Fruit fly (Drosophila melanogaster): ENCODE measurements around the gene GAPcenA.

GAPcenA gene

dm6 chr3L:8363266-8363665, 16.9 kb downstream of the GAPcenA start:
- no peak for TF ChIP-seq Mnt (GFP tag; optimal IDR thresholded peaks at IDR 0.05)

- no peak for TF ChIP-seq cnc (optimal IDR thresholded peaks at IDR 0.05)
- TF ChIP-seq CG12768 (GFP tag; optimal IDR thresholded peaks at IDR 0.05): no peak
- no peak for TF ChIP-seq ovo (GFP tag; optimal IDR thresholded peaks at IDR 0.05)
- no peak for TF ChIP-seq tj (GFP tag; optimal IDR thresholded peaks at IDR 0.05)
- TF ChIP-seq pad (GFP tag; optimal IDR thresholded peaks at IDR 0.05): no peak
- no peak for TF ChIP-seq Hr96 (GFP tag; optimal IDR thresholded peaks at IDR 0.05)
- TF ChIP-seq Crg-1 (GFP tag; optimal IDR thresholded peaks at IDR 0.05): no peak
- TF ChIP-seq cic (GFP tag; optimal IDR thresholded peaks at IDR 0.05): no peak
- no peak for TF ChIP-seq CG7101 (tag; optimal IDR thresholded peaks at IDR 0.05)
- no peak for TF ChIP-seq CG1620 (GFP tag; optimal IDR thresholded peaks at IDR 0.05)
- no peak for TF ChIP-seq CG5204 (GFP tag; optimal IDR thresholded peaks at IDR 0.05)
These were observed 22.5 kb downstream of the GAPcenA start for dm6 chr3L:8368694-8369344.

- TF ChIP-seq bab1 (GFP tag; optimal IDR thresholded peaks at IDR 0.05) (no peak), kay (GFP tag; ENCODE audit: borderline replicate concordance) (peak; percentile 14), pad (GFP tag; optimal IDR thresholded peaks at IDR 0.05) (no peak), CG5204 (GFP tag; optimal IDR thresholded peaks at IDR 0.05) (no peak), ovo (GFP tag; optimal IDR thresholded peaks at IDR 0.05) (no peak), CG33017 (tag; optimal IDR thresholded peaks at IDR 0.05) (no peak), CG1620 (GFP tag; optimal IDR thresholded peaks at IDR 0.05) (no peak)
These were observed 23.1 kb downstream of the GAPcenA start for dm6 chr3L:8369456-8369855.

- no peak for TF ChIP-seq CG12768 (GFP tag; optimal IDR thresholded peaks at IDR 0.05)
- TF ChIP-seq cnc (optimal IDR thresholded peaks at IDR 0.05): no peak
- TF ChIP-seq ovo (GFP tag; optimal IDR thresholded peaks at IDR 0.05): no peak
- TF ChIP-seq CG1620 (GFP tag; optimal IDR thresholded peaks at IDR 0.05): no peak
- no peak for TF ChIP-seq Crg-1 (GFP tag; optimal IDR thresholded peaks at IDR 0.05)
- no peak for TF ChIP-seq cic (GFP tag; optimal IDR thresholded peaks at IDR 0.05)
- no peak for TF ChIP-seq Hr96 (GFP tag; optimal IDR thresholded peaks at IDR 0.05)
- TF ChIP-seq pad (GFP tag; optimal IDR thresholded peaks at IDR 0.05): no peak
- TF ChIP-seq CG33017 (tag; optimal IDR thresholded peaks at IDR 0.05): no peak
These were observed 24.6 kb downstream of the GAPcenA start for dm6 chr3L:8370922-8371321.

- TF ChIP-seq CG14711 (tag; optimal IDR thresholded peaks at IDR 0.05) (no peak), CG5204 (GFP tag; optimal IDR thresholded peaks at IDR 0.05) (no peak), CG7101 (tag; optimal IDR thresholded peaks at IDR 0.05) (no peak), cnc (optimal IDR thresholded peaks at IDR 0.05) (no peak), CG1620 (GFP tag; optimal IDR thresholded peaks at IDR 0.05) (no peak), CG11617 (GFP tag; optimal IDR thresholded peaks at IDR 0.05) (no peak), toe (GFP tag; optimal IDR thresholded peaks at IDR 0.05) (no peak), Hr96 (GFP tag; optimal IDR thresholded peaks at IDR 0.05) (no peak), ovo (GFP tag; optimal IDR thresholded peaks at IDR 0.05) (no peak), Mnt (GFP tag; optimal IDR thresholded peaks at IDR 0.05) (no peak), cic (GFP tag; optimal IDR thresholded peaks at IDR 0.05) (no peak), pad (GFP tag; optimal IDR thresholded peaks at IDR 0.05) (no peak), CG12768 (GFP tag; optimal IDR thresholded peaks at IDR 0.05) (no peak), Clk (GFP tag; optimal IDR thresholded peaks at IDR 0.05) (no peak), kay (GFP tag; ENCODE audit: borderline replicate concordance) (no peak), tj (GFP tag; optimal IDR thresholded peaks at IDR 0.05) (no peak), bab1 (GFP tag; optimal IDR thresholded peaks at IDR 0.05) (no peak)
These were observed 25.2 kb downstream of the GAPcenA start for dm6 chr3L:8371538-8371937.

- TF ChIP-seq kay (GFP tag; ENCODE audit: borderline replicate concordance): no peak
- no peak for TF ChIP-seq toe (GFP tag; optimal IDR thresholded peaks at IDR 0.05)
- TF ChIP-seq CG33017 (tag; optimal IDR thresholded peaks at IDR 0.05): no peak
- no peak for TF ChIP-seq ovo (GFP tag; optimal IDR thresholded peaks at IDR 0.05)
- no peak for TF ChIP-seq CG14711 (tag; optimal IDR thresholded peaks at IDR 0.05)
- TF ChIP-seq CG11617 (GFP tag; optimal IDR thresholded peaks at IDR 0.05): no peak
- no peak for TF ChIP-seq pad (GFP tag; optimal IDR thresholded peaks at IDR 0.05)
- no peak for TF ChIP-seq CG1620 (GFP tag; optimal IDR thresholded peaks at IDR 0.05)
- no peak for TF ChIP-seq CG7101 (tag; optimal IDR thresholded peaks at IDR 0.05)
- no peak for TF ChIP-seq tj (GFP tag; optimal IDR thresholded peaks at IDR 0.05)
- TF ChIP-seq Clk (GFP tag; optimal IDR thresholded peaks at IDR 0.05): no peak
- TF ChIP-seq CG12768 (GFP tag; optimal IDR thresholded peaks at IDR 0.05): no peak
- no peak for TF ChIP-seq Crg-1 (GFP tag; optimal IDR thresholded peaks at IDR 0.05)
- no peak for TF ChIP-seq bab1 (GFP tag; optimal IDR thresholded peaks at IDR 0.05)
- no peak for TF ChIP-seq cnc (optimal IDR thresholded peaks at IDR 0.05)
- TF ChIP-seq CG5204 (GFP tag; optimal IDR thresholded peaks at IDR 0.05): no peak
These were observed 25.7 kb downstream of the GAPcenA start, which contains the start of gene ImpE1 for dm6 chr3L:8372035-8372434. ImpE1 (plus strand) TSS chr3L:8372405.

- TF ChIP-seq kay (GFP tag; ENCODE audit: borderline replicate concordance) (no peak), CG7045 (GFP tag; optimal IDR thresholded peaks at IDR 0.05) (no peak), CG12768 (GFP tag; optimal IDR thresholded peaks at IDR 0.05) (no peak)
These were observed 27.7 kb downstream of the GAPcenA start for dm6 chr3L:8374107-8374506.

Measured in whole organism, adult.